Fruit fly (Drosophila melanogaster) whole organism, embryonic: Measurements from ENCODE around the gene CG15625.

Source experiments
- Ada2b ChIP-seq: fragments of 200-800 bp; sonication (Bioruptor generic); IDR thresholded peaks from 2 replicates; pipeline ENCODE4 v1.3.6; 2022; ENCODE audit warnings: missing biosample characterization, missing genetic modification characterization
- Atf3 ChIP-seq: fragments of 200-800 bp; sonication (Bioruptor generic); optimal IDR thresholded peaks from 3 replicates; lab custom pipeline; 2016; ENCODE audit warnings: missing biosample characterization, missing genetic modification characterization
- B-H2 ChIP-seq: fragments of 200-800 bp; sonication (Bioruptor generic); optimal IDR thresholded peaks from 2 replicates; lab custom pipeline; 2018; ENCODE audit warnings: missing biosample characterization, mild to moderate bottlenecking, missing genetic modification characterization
- Blimp-1 ChIP-seq: fragments of 200-800 bp; sonication (Bioruptor generic); optimal IDR thresholded peaks from 3 replicates; lab custom pipeline; 2018; ENCODE audit warnings: missing biosample characterization, missing genetic modification characterization, mild to moderate bottlenecking, moderate library complexity, missing genetic modification reagents
- CG10147 ChIP-seq: fragments of 200-800 bp; sonication (Bioruptor generic); optimal IDR thresholded peaks from 2 replicates; lab custom pipeline; 2019; ENCODE audit warnings: missing biosample characterization, mild to moderate bottlenecking, missing genetic modification characterization, moderate library complexity
- CG10366 ChIP-seq: fragments of 200-800 bp; sonication (Bioruptor generic); IDR thresholded peaks from 2 replicates; pipeline ENCODE4 v1.3.6; 2022; ENCODE audit warnings: missing biosample characterization, missing genetic modification characterization
- CG13424 ChIP-seq: fragments of 200-800 bp; sonication (Bioruptor generic); optimal IDR thresholded peaks from 2 replicates; lab custom pipeline; 2019; ENCODE audit warnings: missing biosample characterization, mild to moderate bottlenecking, missing genetic modification characterization, moderate library complexity
- CG14050 ChIP-seq: fragments of 200-800 bp; sonication (Bioruptor generic); IDR thresholded peaks from 3 replicates; pipeline ENCODE4 v1.3.6; 2022; ENCODE audit warnings: missing biosample characterization, missing genetic modification characterization
- CG14667 ChIP-seq: fragments of 200-800 bp; sonication (Bioruptor generic); IDR thresholded peaks from 2 replicates; pipeline ENCODE4 v1.3.6; 2022; ENCODE audit warnings: missing biosample characterization, missing genetic modification characterization
- CG16815 ChIP-seq: fragments of 200-800 bp; sonication (Bioruptor generic); optimal IDR thresholded peaks from 3 replicates; lab custom pipeline; 2017; ENCODE audit warnings: missing biosample characterization, mild to moderate bottlenecking, missing genetic modification characterization
- CG17186 ChIP-seq: fragments of 200-800 bp; sonication (Bioruptor generic); optimal IDR thresholded peaks from 3 replicates; lab custom pipeline; 2017; ENCODE audit warnings: missing biosample characterization, missing genetic modification reagents, missing genetic modification characterization
- CG1792 ChIP-seq: fragments of 200-800 bp; sonication (Bioruptor generic); optimal IDR thresholded peaks from 2 replicates; lab custom pipeline; 2016; ENCODE audit warnings: missing biosample characterization, missing genetic modification characterization
- CG18599 ChIP-seq: fragments of 200-800 bp; sonication (Bioruptor generic); optimal IDR thresholded peaks from 3 replicates; lab custom pipeline; 2017; ENCODE audit warnings: missing biosample characterization, missing genetic modification characterization, mild to moderate bottlenecking, moderate library complexity, missing genetic modification reagents
- CG2120 ChIP-seq: fragments of 200-800 bp; sonication (Bioruptor generic); optimal IDR thresholded peaks from 3 replicates; lab custom pipeline; 2016; ENCODE audit warnings: missing biosample characterization, missing genetic modification characterization
- CG2678 ChIP-seq: fragments of 200-800 bp; sonication (Bioruptor generic); optimal IDR thresholded peaks from 3 replicates; lab custom pipeline; 2019; ENCODE audit warnings: missing biosample characterization, mild to moderate bottlenecking, missing genetic modification characterization, moderate library complexity
- CG3281 ChIP-seq: fragments of 200-800 bp; sonication (Bioruptor generic); optimal IDR thresholded peaks from 3 replicates; lab custom pipeline; 2017; ENCODE audit warnings: missing biosample characterization, mild to moderate bottlenecking, missing genetic modification characterization
- CG3407 ChIP-seq: fragments of 200-800 bp; sonication (Bioruptor generic); optimal IDR thresholded peaks from 2 replicates; lab custom pipeline; 2018; ENCODE audit warnings: missing biosample characterization, mild to moderate bottlenecking, missing genetic modification characterization
- CG4404 ChIP-seq: fragments of 200-800 bp; sonication (Bioruptor generic); IDR thresholded peaks from 2 replicates; pipeline ENCODE4 v1.3.6; 2022; ENCODE audit warnings: missing biosample characterization, missing genetic modification characterization
- CG4820 ChIP-seq: fragments of 200-800 bp; sonication (Bioruptor generic); optimal IDR thresholded peaks from 3 replicates; lab custom pipeline; 2016; ENCODE audit warnings: missing biosample characterization, missing genetic modification characterization
- CG6791 ChIP-seq: fragments of 200-800 bp; sonication (Bioruptor generic); IDR thresholded peaks from 3 replicates; pipeline ENCODE4 v1.3.6; 2022; ENCODE audit warnings: missing biosample characterization, missing genetic modification characterization; ENCODE audit not compliant: partially characterized antibody
- CG7372 ChIP-seq: fragments of 200-800 bp; sonication (Bioruptor generic); IDR thresholded peaks from 2 replicates; pipeline ENCODE4 v1.3.6; 2022; ENCODE audit warnings: missing biosample characterization, missing genetic modification characterization
- CG7745 ChIP-seq: fragments of 200-800 bp; sonication (Bioruptor generic); optimal IDR thresholded peaks from 2 replicates; lab custom pipeline; 2018; ENCODE audit warnings: missing biosample characterization, mild to moderate bottlenecking, missing genetic modification characterization, moderate library complexity
- Dad ChIP-seq: fragments of 200-800 bp; sonication (Bioruptor generic); optimal IDR thresholded peaks from 3 replicates; lab custom pipeline; 2016; ENCODE audit warnings: missing biosample characterization, missing genetic modification characterization
- E2f1 ChIP-seq: fragments of 200-800 bp; sonication (Bioruptor generic); IDR thresholded peaks from 2 replicates; pipeline ENCODE4 v1.3.6; 2022; ENCODE audit warnings: missing biosample characterization, missing genetic modification characterization
- Fer3 ChIP-seq: fragments of 200-800 bp; sonication (Bioruptor generic); optimal IDR thresholded peaks from 2 replicates; lab custom pipeline; 2018; ENCODE audit warnings: missing biosample characterization, mild to moderate bottlenecking, missing genetic modification characterization, moderate library complexity
- HHEX ChIP-seq: fragments of 200-800 bp; sonication (Bioruptor generic); optimal IDR thresholded peaks from 3 replicates; lab custom pipeline; 2017; ENCODE audit warnings: missing biosample characterization, mild to moderate bottlenecking, missing genetic modification characterization, missing genetic modification reagents
- Hey ChIP-seq: fragments of 200-800 bp; sonication (Bioruptor generic); optimal IDR thresholded peaks from 3 replicates; lab custom pipeline; 2018; ENCODE audit warnings: missing biosample characterization, mild to moderate bottlenecking, missing genetic modification characterization
- Hr51 ChIP-seq, 2 experiments: fragments of 200-800 bp; sonication (Bioruptor generic); optimal IDR thresholded peaks; 2 replicates in 1 of 2; 3 replicates in 1 of 2; lab custom pipeline; 2016 to 2018; ENCODE audit warnings: missing biosample characterization in 2 of 2, missing genetic modification characterization in 2 of 2, mild to moderate bottlenecking in 1 of 2, moderate library complexity in 1 of 2
- MBD-R2 ChIP-seq: fragments of 200-800 bp; sonication (Bioruptor generic); IDR thresholded peaks from 2 replicates; pipeline ENCODE4 v1.3.6; 2022; ENCODE audit warnings: missing biosample characterization, missing genetic modification characterization
- Med ChIP-seq: fragments of 200-800 bp; sonication (Bioruptor generic); peaks from one replicate; lab custom pipeline; 2016; ENCODE audit warnings: missing biosample characterization, missing genetic modification characterization, mild to moderate bottlenecking, inconsistent platforms, moderate library complexity
- NC2α ChIP-seq: fragments of 200-800 bp; sonication (Bioruptor generic); optimal IDR thresholded peaks from 2 replicates; lab custom pipeline; 2016; ENCODE audit warnings: missing biosample characterization, missing genetic modification characterization
- Pdp1 ChIP-seq, 2 experiments: fragments of 200-800 bp; sonication (Bioruptor generic); optimal IDR thresholded peaks; 3 replicates each; lab custom pipeline; 2016; ENCODE audit warnings: missing biosample characterization in 2 of 2, missing genetic modification characterization in 2 of 2, mild to moderate bottlenecking in 1 of 2, moderate library complexity in 1 of 2
- Rfx ChIP-seq: fragments of 200-800 bp; sonication (Bioruptor generic); IDR thresholded peaks from 2 replicates; pipeline ENCODE4 v1.3.6; 2022; ENCODE audit warnings: missing biosample characterization, missing genetic modification characterization
- TFAM ChIP-seq: fragments of 200-800 bp; sonication (Bioruptor generic); optimal IDR thresholded peaks from 2 replicates; lab custom pipeline; 2017; ENCODE audit warnings: missing biosample characterization, missing genetic modification characterization, inconsistent platforms
- ara ChIP-seq: fragments of 200-800 bp; sonication (Bioruptor generic); IDR thresholded peaks from 2 replicates; pipeline ENCODE4 v1.3.6; 2022; ENCODE audit warnings: missing biosample characterization, missing genetic modification characterization
- bsh ChIP-seq, 2 experiments: fragments of 200-800 bp; sonication (Bioruptor generic); optimal IDR thresholded peaks; 2 replicates each; lab custom pipeline; 2017 to 2018; ENCODE audit warnings: mild to moderate bottlenecking in 2 of 2, missing biosample characterization in 2 of 2, missing genetic modification characterization in 2 of 2, moderate library complexity in 1 of 2
- caup ChIP-seq: fragments of 200-800 bp; sonication (Bioruptor generic); optimal IDR thresholded peaks from 3 replicates; lab custom pipeline; 2017; ENCODE audit warnings: missing biosample characterization, mild to moderate bottlenecking, missing genetic modification characterization, moderate library complexity; ENCODE audit not compliant: severe bottlenecking
- ci ChIP-seq: fragments of 200-800 bp; sonication (Bioruptor generic); IDR thresholded peaks from 3 replicates; pipeline ENCODE4 v1.3.6; 2022; ENCODE audit warnings: missing biosample characterization, missing genetic modification characterization
- gem ChIP-seq: fragments of 200-800 bp; sonication (Bioruptor generic); optimal IDR thresholded peaks from 2 replicates; lab custom pipeline; 2019; ENCODE audit warnings: missing biosample characterization, mild to moderate bottlenecking, missing genetic modification characterization, moderate library complexity
- grau ChIP-seq: fragments of 200-800 bp; optimal IDR thresholded peaks from 3 replicates; lab custom pipeline; 2019; ENCODE audit warnings: missing biosample characterization, mild to moderate bottlenecking, missing genetic modification characterization, moderate library complexity
- hkb ChIP-seq, 2 experiments: fragments of 200-800 bp in 1 of 2; fragments of >200 bp in 1 of 2; sonication (Bioruptor generic) in 1 of 2; IDR thresholded peaks in 1 of 2; optimal IDR thresholded peaks in 1 of 2; 2 replicates each; pipeline versions ENCODE4 v1.3.6 to Lab custom; 2017 to 2022; ENCODE audit warnings: missing biosample characterization in 1 of 2, missing genetic modification characterization in 1 of 2
- lab ChIP-seq: fragments of 200-800 bp; sonication (Bioruptor generic); optimal IDR thresholded peaks from 3 replicates; lab custom pipeline; 2017; ENCODE audit warnings: missing biosample characterization, missing genetic modification characterization, mild to moderate bottlenecking, moderate library complexity, missing genetic modification reagents
- onecut ChIP-seq: fragments of 200-800 bp; sonication (Bioruptor generic); IDR thresholded peaks from 2 replicates; pipeline ENCODE4 v1.3.6; 2022; ENCODE audit warnings: missing biosample characterization, missing genetic modification characterization
- pan ChIP-seq, 4 experiments: fragments of >200 bp in 3 of 4; fragments of 200-800 bp in 1 of 4; sonication (Bioruptor generic) in 1 of 4; optimal IDR thresholded peaks in 3 of 4; IDR thresholded peaks in 1 of 4; 2 replicates each; pipeline versions ENCODE4 v1.3.6 to Lab custom; 2017 to 2022; ENCODE audit warnings: missing biosample characterization in 2 of 4, missing genetic modification characterization in 2 of 4, mixed read lengths in 1 of 4
- row ChIP-seq: fragments of 200-800 bp; sonication (Bioruptor generic); IDR thresholded peaks from 3 replicates; pipeline ENCODE4 v1.3.6; 2022; ENCODE audit warnings: missing biosample characterization, missing genetic modification characterization
- sens ChIP-seq: fragments of 200-800 bp; sonication (Bioruptor generic); peaks from one replicate; lab custom pipeline; 2016; ENCODE audit warnings: missing biosample characterization, missing genetic modification characterization
- tin ChIP-seq: fragments of 200-800 bp; sonication (Bioruptor generic); optimal IDR thresholded peaks from 3 replicates; lab custom pipeline; 2016; ENCODE audit warnings: missing biosample characterization, missing genetic modification characterization
- trh ChIP-seq: fragments of 200-800 bp; sonication (Bioruptor generic); optimal IDR thresholded peaks from 2 replicates; lab custom pipeline; 2016; ENCODE audit warnings: missing biosample characterization, missing genetic modification characterization
- unpg ChIP-seq: fragments of 200-800 bp; sonication (Bioruptor generic); optimal IDR thresholded peaks from 3 replicates; lab custom pipeline; 2018; ENCODE audit warnings: missing biosample characterization, mild to moderate bottlenecking, missing genetic modification characterization, moderate library complexity

The CG15625 gene

dm6 chr2L:4930541-4930940 lies 40.7 kb downstream of the CG15625 start (continued):
- TF ChIP-seq Hr51 (GFP tag; optimal IDR thresholded peaks at IDR 0.05; lab: Kevin White, UChicago): no peak
- TF ChIP-seq CG3407 (GFP tag; lab: Kevin White, UChicago): no peak
- no peak for TF ChIP-seq B-H2 (GFP tag; lab: Kevin White, UChicago)
- TF ChIP-seq CG10366: 0 out of 2 replicates have a peak, but pooled peaks have one; percentile 8
- TF ChIP-seq CG1792 (GFP tag; lab: Kevin White, UChicago): no peak
- peak; percentile 83 for TF ChIP-seq sens (GFP tag; lab: Kevin White, UChicago)
- TF ChIP-seq CG16815 (GFP tag; lab: Kevin White, UChicago): no peak
- no peak for TF ChIP-seq tin (GFP tag; lab: Kevin White, UChicago)
- no peak for TF ChIP-seq hkb (optimal IDR thresholded peaks at IDR 0.05; lab: Kevin White, UChicago)
- TF ChIP-seq hkb (GFP tag; IDR thresholded peaks at IDR 0.05; lab: Robert Waterston, UW): 0 out of 2 replicates have a peak, but pooled peaks have one; percentile 13
- TF ChIP-seq CG2678 (tag; lab: Kevin White, UChicago): peak; percentile 37
- no peak for TF ChIP-seq onecut (GFP tag; lab: Robert Waterston, UW)
- TF ChIP-seq CG7372: no peak
- no peak for TF ChIP-seq Hey (tag; lab: Kevin White, UChicago)
- TF ChIP-seq CG7745 (tag; lab: Kevin White, UChicago): no peak
- no peak for TF ChIP-seq CG4404
- no peak for TF ChIP-seq Atf3
- 0 out of 2 replicates have a peak, but pooled peaks have one; percentile 3 for TF ChIP-seq CG14667 (GFP tag; lab: Robert Waterston, UW)
- peak; percentile 17 for TF ChIP-seq CG2120 (GFP tag; lab: Kevin White, UChicago)
- no peak for TF ChIP-seq Dad (GFP tag; lab: Kevin White, UChicago)
- TF ChIP-seq MBD-R2: no peak
- no peak for TF ChIP-seq CG10147 (GFP tag; lab: Kevin White, UChicago)
- no peak for TF ChIP-seq CG4820 (GFP tag; lab: Kevin White, UChicago)
- TF ChIP-seq Blimp-1 (GFP tag; lab: Kevin White, UChicago): no peak
- no peak for TF ChIP-seq Ada2b
- no peak for TF ChIP-seq bsh (GFP tag; optimal IDR thresholded peaks at IDR 0.05; lab: Kevin White, UChicago)
- TF ChIP-seq gem: peak; percentile 49
- TF ChIP-seq unpg (GFP tag; lab: Kevin White, UChicago): peak; percentile 41
- TF ChIP-seq Med (GFP tag; lab: Kevin White, UChicago): no peak
- peak; percentile 14 for TF ChIP-seq grau
- no peak for TF ChIP-seq CG18599 (GFP tag; lab: Kevin White, UChicago)
- TF ChIP-seq HHEX (GFP tag; lab: Kevin White, UChicago): no peak
- TF ChIP-seq NC2α (GFP tag; lab: Kevin White, UChicago): no peak
- TF ChIP-seq pan (optimal IDR thresholded peaks at IDR 0.05; lab: Kevin White, UChicago): no peak
- peak in 1 of 2 experiments; percentile 21 for TF ChIP-seq pan (GFP tag; optimal IDR thresholded peaks at IDR 0.05 in 1 of 2, IDR thresholded peaks at IDR 0.05 in 1 of 2)
- no peak for TF ChIP-seq CG6791 (GFP tag; lab: Robert Waterston, UW)
- peak; percentile 30; the same call in 1 of the 3 replicates for TF ChIP-seq row (GFP tag; lab: Robert Waterston, UW)
- TF ChIP-seq TFAM (GFP tag; lab: Kevin White, UChicago): no peak
- TF ChIP-seq Fer3 (tag; lab: Kevin White, UChicago): peak; percentile 14
- TF ChIP-seq CG14050 (GFP tag; lab: Robert Waterston, UW): 0 out of 3 replicates have a peak, but pooled peaks have one; percentile 10
- TF ChIP-seq E2f1: peak; percentile 15; the same call in 1 of the 2 replicates
- peak; percentile 68; the same call in 2 of the 3 replicates for TF ChIP-seq ci (GFP tag; lab: Robert Waterston, UW)
- peak; percentile 39; the same call in 1 of the 2 replicates for TF ChIP-seq ara
- TF ChIP-seq caup (GFP tag; lab: Kevin White, UChicago): no peak
- peak; percentile 34 for TF ChIP-seq lab (GFP tag; lab: Kevin White, UChicago)
- peak in 1 of 2 experiments; percentile 73 for TF ChIP-seq Pdp1 (GFP tag; optimal IDR thresholded peaks at IDR 0.05; lab: Kevin White, UChicago)
- TF ChIP-seq CG3281 (GFP tag; lab: Kevin White, UChicago): peak; percentile 28
- no peak for TF ChIP-seq CG17186 (GFP tag; lab: Kevin White, UChicago)
- no peak for TF ChIP-seq trh
- no peak for TF ChIP-seq Rfx (GFP tag; lab: Robert Waterston, UW)
- peak; percentile 26 for TF ChIP-seq CG13424
